Fruit fly (Drosophila melanogaster) whole organism, embryonic: ENCODE data around the gene Strip.

Experiments
- Blimp-1 ChIP-seq: fragments of 200-800 bp; sonication (Bioruptor generic); optimal IDR thresholded peaks from 3 replicates; lab custom pipeline; 2018; ENCODE audit warnings: missing biosample characterization, missing genetic modification characterization, mild to moderate bottlenecking, moderate library complexity, missing genetic modification reagents
- CG10147 ChIP-seq: fragments of 200-800 bp; sonication (Bioruptor generic); optimal IDR thresholded peaks from 2 replicates; lab custom pipeline; 2019; ENCODE audit warnings: missing biosample characterization, mild to moderate bottlenecking, missing genetic modification characterization, moderate library complexity
- CG10565 ChIP-seq: fragments of 200-800 bp; sonication (Bioruptor generic); optimal IDR thresholded peaks from 3 replicates; lab custom pipeline; 2016; ENCODE audit warnings: missing biosample characterization, mild to moderate bottlenecking, missing genetic modification characterization
- CG12391 ChIP-seq: fragments of 200-800 bp; sonication (Bioruptor generic); optimal IDR thresholded peaks from 3 replicates; lab custom pipeline; 2018; ENCODE audit warnings: missing biosample characterization, mild to moderate bottlenecking, missing genetic modification characterization, moderate library complexity
- CG13424 ChIP-seq: fragments of 200-800 bp; sonication (Bioruptor generic); optimal IDR thresholded peaks from 2 replicates; lab custom pipeline; 2019; ENCODE audit warnings: missing biosample characterization, mild to moderate bottlenecking, missing genetic modification characterization, moderate library complexity
- CG14965 ChIP-seq: fragments of 200-800 bp; sonication (Bioruptor generic); optimal IDR thresholded peaks from 2 replicates; lab custom pipeline; 2016; ENCODE audit warnings: missing biosample characterization, missing genetic modification characterization, borderline replicate concordance
- CG15269 ChIP-seq: fragments of 200-800 bp; sonication (Bioruptor generic); optimal IDR thresholded peaks from 2 replicates; lab custom pipeline; 2018; ENCODE audit warnings: missing biosample characterization, mild to moderate bottlenecking, missing genetic modification characterization, moderate library complexity
- CG18262 ChIP-seq: fragments of 200-800 bp; optimal IDR thresholded peaks from 3 replicates; lab custom pipeline; 2019; ENCODE audit warnings: missing biosample characterization, mild to moderate bottlenecking, missing genetic modification characterization, moderate library complexity
- CG30020 ChIP-seq: fragments of 200-800 bp; optimal IDR thresholded peaks from 2 replicates; lab custom pipeline; 2019; ENCODE audit warnings: missing biosample characterization, mild to moderate bottlenecking, missing genetic modification characterization, moderate library complexity
- CG3163 ChIP-seq: fragments of 200-800 bp; sonication (Bioruptor generic); optimal IDR thresholded peaks from 3 replicates; lab custom pipeline; 2016; ENCODE audit warnings: missing biosample characterization, missing genetic modification characterization
- CG3281 ChIP-seq: fragments of 200-800 bp; sonication (Bioruptor generic); optimal IDR thresholded peaks from 3 replicates; lab custom pipeline; 2017; ENCODE audit warnings: missing biosample characterization, mild to moderate bottlenecking, missing genetic modification characterization
- CG34376 ChIP-seq: fragments of 200-800 bp; sonication (Bioruptor generic); optimal IDR thresholded peaks from 2 replicates; lab custom pipeline; 2018; ENCODE audit warnings: missing biosample characterization, mild to moderate bottlenecking, missing genetic modification characterization
- CG6765 ChIP-seq: fragments of 200-800 bp; sonication (Bioruptor generic); optimal IDR thresholded peaks from 3 replicates; lab custom pipeline; 2017; ENCODE audit warnings: missing biosample characterization, mild to moderate bottlenecking, missing genetic modification characterization
- CG8388 ChIP-seq: fragments of 200-800 bp; sonication (Bioruptor generic); optimal IDR thresholded peaks from 2 replicates; lab custom pipeline; 2019; ENCODE audit warnings: missing biosample characterization, mild to moderate bottlenecking, missing genetic modification characterization, moderate library complexity
- CG9437 ChIP-seq: fragments of 200-800 bp; sonication (Bioruptor generic); optimal IDR thresholded peaks from 2 replicates; lab custom pipeline; 2018; ENCODE audit warnings: missing biosample characterization, mild to moderate bottlenecking, missing genetic modification characterization
- CHES-1-like ChIP-seq: fragments of 200-800 bp; sonication (Bioruptor generic); optimal IDR thresholded peaks from 2 replicates; lab custom pipeline; 2016; ENCODE audit warnings: missing biosample characterization, missing genetic modification characterization
- Doc3 ChIP-seq: fragments of 200-800 bp; sonication (Bioruptor generic); IDR thresholded peaks from 3 replicates; pipeline ENCODE4 v1.3.6; 2022; ENCODE audit warnings: missing biosample characterization, missing genetic modification characterization; ENCODE audit not compliant: partially characterized antibody
- Drgx ChIP-seq: fragments of 200-800 bp; sonication (Bioruptor generic); IDR thresholded peaks from 2 replicates; pipeline ENCODE4 v1.3.6; 2022; ENCODE audit warnings: missing biosample characterization, missing genetic modification characterization
- H15 ChIP-seq: fragments of 200-800 bp; sonication (Bioruptor generic); IDR thresholded peaks from 3 replicates; pipeline ENCODE4 v1.3.6; 2022; ENCODE audit warnings: missing biosample characterization, missing genetic modification characterization
- HLH4C ChIP-seq: fragments of 200-800 bp; sonication (Bioruptor generic); IDR thresholded peaks from 3 replicates; pipeline ENCODE4 v1.3.6; 2022; ENCODE audit warnings: missing biosample characterization, missing genetic modification characterization; ENCODE audit not compliant: partially characterized antibody
- Hr3 ChIP-seq: fragments of 200-800 bp; sonication (Bioruptor generic); optimal IDR thresholded peaks from 3 replicates; lab custom pipeline; 2016; ENCODE audit warnings: missing biosample characterization, missing genetic modification characterization
- Hr51 ChIP-seq, 2 experiments: fragments of 200-800 bp; sonication (Bioruptor generic); optimal IDR thresholded peaks; 2 replicates in 1 of 2; 3 replicates in 1 of 2; lab custom pipeline; 2016 to 2018; ENCODE audit warnings: missing biosample characterization in 2 of 2, missing genetic modification characterization in 2 of 2, mild to moderate bottlenecking in 1 of 2, moderate library complexity in 1 of 2
- Mad ChIP-seq: fragments of 200-800 bp; sonication (Bioruptor generic); optimal IDR thresholded peaks from 2 replicates; lab custom pipeline; 2016; ENCODE audit warnings: missing biosample characterization, missing genetic modification characterization
- NC2α ChIP-seq: fragments of 200-800 bp; sonication (Bioruptor generic); optimal IDR thresholded peaks from 2 replicates; lab custom pipeline; 2016; ENCODE audit warnings: missing biosample characterization, missing genetic modification characterization
- Oli ChIP-seq: fragments of 200-800 bp; sonication (Bioruptor generic); optimal IDR thresholded peaks from 2 replicates; lab custom pipeline; 2018; ENCODE audit warnings: missing biosample characterization, mild to moderate bottlenecking, missing genetic modification characterization, moderate library complexity
- Sox100B ChIP-seq: fragments of 200-800 bp; sonication (Bioruptor generic); optimal IDR thresholded peaks from 3 replicates; lab custom pipeline; 2018; ENCODE audit warnings: missing biosample characterization, mild to moderate bottlenecking, missing genetic modification characterization
- Sox102F ChIP-seq: fragments of 200-800 bp; sonication (Bioruptor generic); optimal IDR thresholded peaks from 2 replicates; lab custom pipeline; 2018; ENCODE audit warnings: missing biosample characterization, mild to moderate bottlenecking, missing genetic modification characterization, moderate library complexity
- Spps ChIP-seq: fragments of 200-800 bp; sonication (Bioruptor generic); optimal IDR thresholded peaks from 2 replicates; lab custom pipeline; 2018; ENCODE audit warnings: missing biosample characterization, mild to moderate bottlenecking, missing genetic modification characterization
- Tbp ChIP-seq: fragments of >200 bp; optimal IDR thresholded peaks from 2 replicates; lab custom pipeline; 2018; ENCODE audit warnings: missing biosample characterization, missing genetic modification characterization
- Trl ChIP-seq, 3 experiments: fragments of >200 bp in 2 of 3; fragments of 200-800 bp in 1 of 3; sonication (Bioruptor generic) in 1 of 3; optimal IDR thresholded peaks; 2 replicates in 1 of 3; 3 replicates in 2 of 3; lab custom pipeline; 2016 to 2017; ENCODE audit warnings: missing biosample characterization in 1 of 3, missing genetic modification characterization in 1 of 3
- cg ChIP-seq: fragments of 200-800 bp; sonication (Bioruptor generic); optimal IDR thresholded peaks from 3 replicates; lab custom pipeline; 2019; ENCODE audit warnings: missing biosample characterization, mild to moderate bottlenecking, missing genetic modification characterization, moderate library complexity
- cwo ChIP-seq: fragments of 200-800 bp; sonication (Bioruptor generic); optimal IDR thresholded peaks from 3 replicates; lab custom pipeline; 2017; ENCODE audit warnings: missing biosample characterization, missing genetic modification characterization, mild to moderate bottlenecking, moderate library complexity, missing genetic modification reagents
- dmrt99B ChIP-seq: fragments of 200-800 bp; sonication (Bioruptor generic); optimal IDR thresholded peaks from 2 replicates; lab custom pipeline; 2018; ENCODE audit warnings: missing biosample characterization, mild to moderate bottlenecking, missing genetic modification characterization, moderate library complexity
- eve ChIP-seq, 2 experiments: fragments of >200 bp; optimal IDR thresholded peaks; 2 replicates each; lab custom pipeline; 2017; ENCODE audit warnings: missing biosample characterization in 2 of 2, missing genetic modification characterization in 2 of 2
- gem ChIP-seq: fragments of 200-800 bp; sonication (Bioruptor generic); optimal IDR thresholded peaks from 2 replicates; lab custom pipeline; 2019; ENCODE audit warnings: missing biosample characterization, mild to moderate bottlenecking, missing genetic modification characterization, moderate library complexity
- hkb ChIP-seq, 2 experiments: fragments of 200-800 bp in 1 of 2; fragments of >200 bp in 1 of 2; sonication (Bioruptor generic) in 1 of 2; IDR thresholded peaks in 1 of 2; optimal IDR thresholded peaks in 1 of 2; 2 replicates each; pipeline versions ENCODE4 v1.3.6 to Lab custom; 2017 to 2022; ENCODE audit warnings: missing biosample characterization in 1 of 2, missing genetic modification characterization in 1 of 2
- kni ChIP-seq: fragments of 200-800 bp; sonication (Bioruptor generic); optimal IDR thresholded peaks from 3 replicates; lab custom pipeline; 2017; ENCODE audit warnings: mild to moderate bottlenecking, missing biosample characterization, missing genetic modification reagents, missing genetic modification characterization
- oc ChIP-seq: fragments of 200-800 bp; sonication (Bioruptor generic); optimal IDR thresholded peaks from 2 replicates; lab custom pipeline; 2018; ENCODE audit warnings: missing biosample characterization, mild to moderate bottlenecking, missing genetic modification characterization, moderate library complexity
- pb ChIP-seq: fragments of 200-800 bp; sonication (Bioruptor generic); optimal IDR thresholded peaks from 3 replicates; lab custom pipeline; 2016; ENCODE audit warnings: missing biosample characterization, missing genetic modification characterization
- slou ChIP-seq: fragments of 200-800 bp; sonication (Bioruptor generic); optimal IDR thresholded peaks from 3 replicates; lab custom pipeline; 2016; ENCODE audit warnings: missing biosample characterization, missing genetic modification characterization
- sug ChIP-seq: fragments of 200-800 bp; optimal IDR thresholded peaks from 2 replicates; lab custom pipeline; 2019; ENCODE audit warnings: missing biosample characterization, mild to moderate bottlenecking, missing genetic modification characterization, moderate library complexity
- tin ChIP-seq: fragments of 200-800 bp; sonication (Bioruptor generic); optimal IDR thresholded peaks from 3 replicates; lab custom pipeline; 2016; ENCODE audit warnings: missing biosample characterization, missing genetic modification characterization
- vvl ChIP-seq: fragments of 200-800 bp; sonication (Bioruptor generic); IDR thresholded peaks from 2 replicates; pipeline ENCODE4 v1.3.6; 2022; ENCODE audit warnings: missing biosample characterization, missing genetic modification characterization
- wor ChIP-seq: fragments of 200-800 bp; sonication (Bioruptor generic); IDR thresholded peaks from 2 replicates; pipeline ENCODE4 v1.3.6; 2022; ENCODE audit warnings: missing biosample characterization, missing genetic modification characterization
- z ChIP-seq: fragments of 200-800 bp; sonication (Bioruptor generic); IDR thresholded peaks from 3 replicates; pipeline ENCODE4 v1.3.6; 2022; ENCODE audit warnings: missing biosample characterization, missing genetic modification characterization

Strip gene

DNA sequence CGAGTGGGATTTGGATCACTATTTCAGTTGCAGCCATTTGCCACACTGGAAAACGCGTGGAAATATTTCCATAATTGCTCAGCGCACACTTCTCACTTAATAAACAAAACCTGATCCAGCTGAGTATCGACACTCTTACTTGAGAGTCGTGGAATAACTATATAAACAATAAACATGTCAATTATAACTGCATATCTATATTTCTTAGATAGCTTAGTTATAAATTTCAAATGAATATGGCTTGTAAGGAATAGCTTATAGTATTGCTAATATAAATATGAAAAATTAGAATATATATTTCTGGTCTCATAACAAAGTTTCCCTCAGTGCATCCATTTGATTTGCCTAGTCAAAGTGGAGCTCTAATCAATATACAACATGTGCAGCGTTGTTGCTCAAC lies 45.4 kb downstream of the Strip start:
- TF ChIP-seq hkb (optimal IDR thresholded peaks at IDR 0.05; lab: Kevin White, UChicago) (no peak), hkb (GFP tag; IDR thresholded peaks at IDR 0.05; lab: Robert Waterston, UW) (no peak), Drgx (GFP tag; lab: Robert Waterston, UW) (peak; percentile 35; the same call in 1 of the 2 replicates), vvl (GFP tag; lab: Robert Waterston, UW) (0 out of 2 replicates have a peak, but pooled peaks have one; percentile 29), CG10147 (GFP tag; lab: Kevin White, UChicago) (no peak), Sox102F (GFP tag; lab: Kevin White, UChicago) (peak; percentile 56), eve (GFP tag; optimal IDR thresholded peaks at IDR 0.05; lab: Kevin White, UChicago) (peak in 1 of 2 experiments; percentile 29), sug (tag; lab: Kevin White, UChicago) (no peak), gem (tag; lab: Kevin White, UChicago) (peak; percentile 15), CG13424 (tag; lab: Kevin White, UChicago) (peak; percentile 22), H15 (no peak), slou (GFP tag; lab: Kevin White, UChicago) (no peak), CG10565 (GFP tag; lab: Kevin White, UChicago) (no peak), CG12391 (peak; percentile 6), CG34376 (GFP tag; lab: Kevin White, UChicago) (no peak), CG15269 (tag; lab: Kevin White, UChicago) (peak; percentile 39), Oli (tag; lab: Kevin White, UChicago) (peak; percentile 35), CHES-1-like (GFP tag; lab: Kevin White, UChicago) (no peak), cwo (GFP tag; lab: Kevin White, UChicago) (no peak), dmrt99B (tag; lab: Kevin White, UChicago) (peak; percentile 19), CG18262 (no peak), pb (no peak), Tbp (GFP tag; lab: Kevin White, UChicago) (no peak), Hr51 (GFP tag; optimal IDR thresholded peaks at IDR 0.05; lab: Kevin White, UChicago) (peak in 1 of 2 experiments; percentile 57), NC2α (GFP tag; lab: Kevin White, UChicago) (no peak)

DNA sequence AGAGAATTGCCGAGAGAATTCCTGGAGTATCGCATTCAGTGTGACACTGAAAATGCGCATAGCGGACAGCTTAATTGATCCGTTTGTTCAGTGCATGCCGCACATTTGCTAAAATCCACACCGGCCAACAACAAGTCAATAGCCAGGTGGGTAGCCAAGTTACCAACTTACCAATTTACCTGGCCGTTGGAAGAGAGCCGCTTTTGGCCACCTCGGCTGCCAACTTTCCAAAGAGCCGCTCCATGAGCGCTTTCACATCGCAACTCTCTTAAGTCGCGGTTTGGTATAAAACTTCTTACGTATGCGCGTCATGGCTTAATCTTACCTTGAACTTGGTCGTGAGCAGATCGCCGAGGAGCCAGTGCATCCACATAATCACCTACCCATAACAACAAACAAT lies 48.7 kb downstream of the Strip start, which contains the start of gene CG12017:
Gene CG12017 (plus strand): TSS at position 310 of the 400 bp plus-strand sequence.
- TF ChIP-seq z (GFP tag; lab: Robert Waterston, UW): no peak
- TF ChIP-seq CG8388 (GFP tag; lab: Kevin White, UChicago): no peak
- no peak for TF ChIP-seq CG30020
- no peak for TF ChIP-seq CG14965 (GFP tag; lab: Kevin White, UChicago)
- TF ChIP-seq Doc3 (GFP tag; lab: Robert Waterston, UW): 0 out of 3 replicates have a peak, but pooled peaks have one; percentile 15
- peak; percentile 37 for TF ChIP-seq kni
- TF ChIP-seq Blimp-1: peak; percentile 11
- TF ChIP-seq cg: no peak
- peak; percentile 63 for TF ChIP-seq CG3163
- TF ChIP-seq HLH4C: no peak
- TF ChIP-seq Mad: no peak
- no peak for TF ChIP-seq Spps (tag; lab: Kevin White, UChicago)
- TF ChIP-seq wor (GFP tag; lab: Robert Waterston, UW): no peak
- TF ChIP-seq CG9437 (GFP tag; lab: Kevin White, UChicago): no peak
- no peak for TF ChIP-seq tin (GFP tag; lab: Kevin White, UChicago)
- TF ChIP-seq Trl (optimal IDR thresholded peaks at IDR 0.05; lab: Kevin White, UChicago): peak in 1 of 2 experiments; percentile 22
- TF ChIP-seq Trl (GFP tag; optimal IDR thresholded peaks at IDR 0.05; lab: Kevin White, UChicago): no peak
- TF ChIP-seq CG6765: no peak
- TF ChIP-seq Hr3 (GFP tag; lab: Kevin White, UChicago): no peak
- TF ChIP-seq Sox100B (GFP tag; lab: Kevin White, UChicago): no peak
- no peak for TF ChIP-seq oc (tag; lab: Kevin White, UChicago)
- no peak for TF ChIP-seq CG3281 (GFP tag; lab: Kevin White, UChicago)
